Fruit fly (Drosophila melanogaster): ENCODE results near the gene CG9515.
A peak's percentile ranks its signal among the peaks of the same experiment; 100 is the strongest.

The CG9515 gene

DNA sequence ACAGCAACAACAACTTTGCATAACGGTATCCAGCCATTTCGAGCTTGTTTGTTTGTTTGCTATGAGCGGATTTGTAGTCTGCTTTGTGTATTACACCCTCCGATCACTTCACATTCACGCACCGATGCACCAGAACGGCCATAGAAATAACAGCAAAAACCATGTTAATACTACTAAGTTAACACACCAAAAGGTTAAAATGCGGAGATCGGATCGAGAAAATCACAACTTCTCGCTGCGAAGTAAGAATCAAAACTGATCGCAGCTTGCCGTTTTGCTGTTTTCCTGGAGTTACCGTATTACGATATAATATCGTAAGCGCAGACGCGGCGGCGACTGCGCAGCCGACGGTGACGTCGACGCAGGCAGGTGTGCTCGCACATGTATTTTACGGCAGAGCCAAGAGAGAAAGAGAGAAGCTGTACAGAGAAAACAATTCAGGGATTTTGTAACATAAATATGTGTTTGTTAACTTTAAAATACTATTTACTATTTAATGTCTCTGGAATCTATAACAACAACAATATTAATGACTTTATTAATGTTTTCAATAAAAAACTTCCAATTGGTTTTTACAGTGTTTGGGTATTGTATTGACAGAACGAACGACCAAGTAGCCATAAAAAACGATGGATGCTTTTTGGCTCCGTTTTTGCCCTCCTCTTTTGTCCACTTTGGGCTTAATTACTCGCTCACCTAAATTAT, 41.7 kb upstream of the CG9515 start, which contains the start of gene CG13101 (continued):
- TF ChIP-seq Ada2b (GFP tag; IDR thresholded peaks at IDR 0.05) (peak; percentile 94), wdn (GFP tag; IDR thresholded peaks at IDR 0.05) (peak; percentile 90), CG8478 (optimal IDR thresholded peaks at IDR 0.05) (no peak), ERR (GFP tag; optimal IDR thresholded peaks at IDR 0.05) (peak; percentile 74), Myb (GFP tag; optimal IDR thresholded peaks at IDR 0.05) (peak; percentile 48), zfh1 (GFP tag; IDR thresholded peaks at IDR 0.05) (peak; percentile 94), dpn (GFP tag; optimal IDR thresholded peaks at IDR 0.05) (peak; percentile 86 to 91), CG2199 (GFP tag; IDR thresholded peaks at IDR 0.05) (peak; percentile 93), Optix (GFP tag; IDR thresholded peaks at IDR 0.05) (no peak), dati (GFP tag; IDR thresholded peaks at IDR 0.05) (peak; percentile 61; the same call in 1 of the 2 replicates), insv (GFP tag; optimal IDR thresholded peaks at IDR 0.05) (peak in 1 of 2 experiments; percentile 27), Opbp (GFP tag; IDR thresholded peaks at IDR 0.05; ENCODE audit: partially characterized antibody) (no peak), hkb (optimal IDR thresholded peaks at IDR 0.05) (no peak), hkb (GFP tag; IDR thresholded peaks at IDR 0.05) (peak; percentile 95), CG8765 (GFP tag; IDR thresholded peaks at IDR 0.05) (peak; percentile 80; the same call in 1 of the 2 replicates), CG7271 (tag; optimal IDR thresholded peaks at IDR 0.05) (peak; percentile 56), cas (GFP tag; IDR thresholded peaks at IDR 0.05) (peak; percentile 80), Ets97D (GFP tag; optimal IDR thresholded peaks at IDR 0.05) (peak; percentile 53), tna (GFP tag; IDR thresholded peaks at IDR 0.05; ENCODE audit: partially characterized antibody) (no peak), psq (GFP tag; optimal IDR thresholded peaks at IDR 0.05) (peak; percentile 63), al (GFP tag; IDR thresholded peaks at IDR 0.05) (peak; percentile 89), Lpt (GFP tag; optimal IDR thresholded peaks at IDR 0.05) (no peak), CG18262 (tag; optimal IDR thresholded peaks at IDR 0.05) (peak; percentile 94), CG12659 (GFP tag; optimal IDR thresholded peaks at IDR 0.05) (peak; percentile 94), Bteb2 (GFP tag; optimal IDR thresholded peaks at IDR 0.05) (peak; percentile 91), CG9727 (GFP tag; optimal IDR thresholded peaks at IDR 0.05) (peak; percentile 95), CG11398 (GFP tag; optimal IDR thresholded peaks at IDR 0.05) (peak; percentile 54), Camta (GFP tag; optimal IDR thresholded peaks at IDR 0.05) (peak; percentile 86), disco-r (GFP tag; optimal IDR thresholded peaks at IDR 0.05) (peak; percentile 74), Elba2 (GFP tag; optimal IDR thresholded peaks at IDR 0.05) (peak; percentile 41), CG6175 (GFP tag; IDR thresholded peaks at IDR 0.05) (peak; percentile 87; the same call in 2 of the 3 replicates), Dek (tag; optimal IDR thresholded peaks at IDR 0.05) (peak; percentile 91), Tbp (GFP tag; optimal IDR thresholded peaks at IDR 0.05) (no peak), dysf (GFP tag; IDR thresholded peaks at IDR 0.05) (peak; percentile 97), br (optimal IDR thresholded peaks at IDR 0.05) (no peak), Sry-β (GFP tag; optimal IDR thresholded peaks at IDR 0.05) (no peak), Sin3A (optimal IDR thresholded peaks at IDR 0.05) (no peak), stwl (tag; optimal IDR thresholded peaks at IDR 0.05) (peak; percentile 24), knrl (GFP tag; IDR thresholded peaks at IDR 0.05; ENCODE audit: partially characterized antibody) (no peak), Hr51 (GFP tag; optimal IDR thresholded peaks at IDR 0.05) (peak; percentile 86 to 94), fd3F (GFP tag; optimal IDR thresholded peaks at IDR 0.05) (peak; percentile 92), CG6654 (GFP tag; optimal IDR thresholded peaks at IDR 0.05) (peak; percentile 20), CG6791 (GFP tag; IDR thresholded peaks at IDR 0.05; ENCODE audit: partially characterized antibody) (no peak), mirr (GFP tag; optimal IDR thresholded peaks at IDR 0.05) (no peak), Fer1 (GFP tag; optimal IDR thresholded peaks at IDR 0.05) (peak; percentile 94), CG3726 (GFP tag; IDR thresholded peaks at IDR 0.05) (no peak; the same call in 2 of the 3 replicates), Taf1 (GFP tag; IDR thresholded peaks at IDR 0.05) (peak; percentile 85), pho (GFP tag; optimal IDR thresholded peaks at IDR 0.05) (peak; percentile 91), CG4424 (GFP tag; optimal IDR thresholded peaks at IDR 0.05) (peak; percentile 93), CG16863 (GFP tag; optimal IDR thresholded peaks at IDR 0.05) (peak; percentile 85), Atf-2 (GFP tag; optimal IDR thresholded peaks at IDR 0.05) (peak; percentile 83)
